Worm (Caenorhabditis elegans): ENCODE data around the gene Y16B4A.2.

DNA sequence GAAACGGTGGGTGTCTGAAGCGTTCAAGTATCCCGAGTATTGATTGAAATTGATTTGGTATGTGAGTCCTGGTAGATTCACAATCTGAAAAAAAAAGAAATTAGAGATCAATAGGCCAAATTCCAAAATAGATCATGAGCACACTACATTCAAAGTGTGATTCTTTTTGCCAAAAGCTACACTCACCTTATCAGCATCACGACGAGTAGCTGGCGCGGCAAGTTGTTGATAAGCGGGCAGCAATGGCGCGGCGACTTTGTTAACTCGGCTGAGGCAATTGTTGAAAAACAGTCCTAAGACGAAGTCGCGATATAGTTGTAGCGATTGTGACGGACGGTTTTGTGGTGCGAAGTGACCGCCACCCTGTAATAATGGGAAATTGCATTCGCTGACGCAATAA, 2.7 kb downstream of the Y16B4A.2 start:
- no peak for TF ChIP-seq lsy-2 (tag; optimal IDR thresholded peaks at IDR 0.05)
- TF ChIP-seq ama-1 (optimal IDR thresholded peaks at IDR 0.05) = no peak
- peak in 1 of 2 experiments; percentile 94 for TF ChIP-seq unc-62 (GFP tag; optimal IDR thresholded peaks at IDR 0.05 in 1 of 2)
- TF ChIP-seq unc-62 (tag; optimal IDR thresholded peaks at IDR 0.05) = no peak
- no peak for TF ChIP-seq ztf-11 (tag; optimal IDR thresholded peaks at IDR 0.05)
- no peak for TF ChIP-seq F44E2.7 (GFP tag; IDR thresholded peaks at IDR 0.05)
- TF ChIP-seq dpl-1 (GFP tag; optimal IDR thresholded peaks at IDR 0.05) = no peak
- TF ChIP-seq egl-43 (GFP tag; IDR thresholded peaks at IDR 0.05) = no peak
- TF ChIP-seq mxl-2 (GFP tag; conservative IDR thresholded peaks at IDR 0.05) = no peak
- TF ChIP-seq ceh-82 (tag; optimal IDR thresholded peaks at IDR 0.05) = no peak
- TF ChIP-seq nhr-76 (tag; optimal IDR thresholded peaks at IDR 0.05) = no peak
- no peak for TF ChIP-seq ceh-44 (GFP tag; IDR thresholded peaks at IDR 0.05)
- no peak for TF ChIP-seq Y75B8A.6 (GFP tag; IDR thresholded peaks at IDR 0.05)
- TF ChIP-seq hlh-11 (tag; optimal IDR thresholded peaks at IDR 0.05) = peak; percentile 56
- no peak for TF ChIP-seq aly-2 (tag; optimal IDR thresholded peaks at IDR 0.05)
